Fruit fly (Drosophila melanogaster) whole organism, embryonic: Measurements from ENCODE around the gene mRpL28.

Experiments used
- CG10209 ChIP-seq: fragments of 200-800 bp; sonication (Bioruptor generic); optimal IDR thresholded peaks from 3 replicates; lab custom pipeline; 2017; ENCODE audit warnings: missing biosample characterization, mild to moderate bottlenecking, missing genetic modification characterization, missing genetic modification reagents
- CG10267 ChIP-seq: fragments of 200-800 bp; sonication (Bioruptor generic); optimal IDR thresholded peaks from 2 replicates; lab custom pipeline; 2018; ENCODE audit warnings: missing biosample characterization, mild to moderate bottlenecking, missing genetic modification characterization, moderate library complexity
- CG13287 ChIP-seq: fragments of 200-800 bp; sonication (Bioruptor generic); IDR thresholded peaks from 2 replicates; pipeline ENCODE4 v1.3.6; 2022; ENCODE audit warnings: missing biosample characterization, missing genetic modification characterization; ENCODE audit not compliant: partially characterized antibody
- CG14014 ChIP-seq: fragments of 200-800 bp; sonication (Bioruptor generic); IDR thresholded peaks from 2 replicates; pipeline ENCODE4 v1.3.6; 2022; ENCODE audit warnings: missing biosample characterization, missing genetic modification characterization
- CG17361 ChIP-seq: fragments of 200-800 bp; sonication (Bioruptor generic); IDR thresholded peaks from 3 replicates; pipeline ENCODE4 v1.3.6; 2022; ENCODE audit warnings: missing biosample characterization, missing genetic modification characterization
- CG17612 ChIP-seq: fragments of 200-800 bp; sonication (Bioruptor generic); IDR thresholded peaks from 2 replicates; pipeline ENCODE4 v1.3.6; 2022; ENCODE audit warnings: missing biosample characterization, missing genetic modification characterization
- CG2202 ChIP-seq: fragments of 200-800 bp; sonication (Bioruptor generic); optimal IDR thresholded peaks from 2 replicates; lab custom pipeline; 2018; ENCODE audit warnings: missing biosample characterization, mild to moderate bottlenecking, missing genetic modification characterization
- CG2678 ChIP-seq: fragments of 200-800 bp; sonication (Bioruptor generic); optimal IDR thresholded peaks from 3 replicates; lab custom pipeline; 2019; ENCODE audit warnings: missing biosample characterization, mild to moderate bottlenecking, missing genetic modification characterization, moderate library complexity
- CG30403 ChIP-seq: fragments of 200-800 bp; sonication (Bioruptor generic); optimal IDR thresholded peaks from 3 replicates; lab custom pipeline; 2016; ENCODE audit warnings: missing biosample characterization, missing genetic modification characterization
- CG32767 ChIP-seq: fragments of 200-800 bp; sonication (Bioruptor generic); IDR thresholded peaks from 2 replicates; pipeline ENCODE4 v1.3.6; 2022; ENCODE audit warnings: missing biosample characterization, missing genetic modification characterization
- CG33557 ChIP-seq: fragments of 200-800 bp; sonication (Bioruptor generic); optimal IDR thresholded peaks from 2 replicates; lab custom pipeline; 2019; ENCODE audit warnings: missing biosample characterization, mild to moderate bottlenecking, missing genetic modification characterization, moderate library complexity
- CG3847 ChIP-seq: fragments of 200-800 bp; sonication (Bioruptor generic); IDR thresholded peaks from 2 replicates; pipeline ENCODE4 v1.3.6; 2022; ENCODE audit warnings: missing biosample characterization, missing genetic modification characterization
- CG4424 ChIP-seq: fragments of 200-800 bp; sonication (Bioruptor generic); optimal IDR thresholded peaks from 3 replicates; lab custom pipeline; 2016; ENCODE audit warnings: missing biosample characterization, missing genetic modification characterization
- CG7745 ChIP-seq: fragments of 200-800 bp; sonication (Bioruptor generic); optimal IDR thresholded peaks from 2 replicates; lab custom pipeline; 2018; ENCODE audit warnings: missing biosample characterization, mild to moderate bottlenecking, missing genetic modification characterization, moderate library complexity
- CG7928 ChIP-seq: fragments of 200-800 bp; sonication (Bioruptor generic); optimal IDR thresholded peaks from 2 replicates; lab custom pipeline; 2017; ENCODE audit warnings: missing biosample characterization, mild to moderate bottlenecking, missing genetic modification characterization
- CG8089 ChIP-seq: fragments of 200-800 bp; sonication (Bioruptor generic); optimal IDR thresholded peaks from 3 replicates; lab custom pipeline; 2016; ENCODE audit warnings: missing biosample characterization, missing genetic modification characterization
- CG8290 ChIP-seq, 3 experiments: fragments of 200-800 bp; sonication (Bioruptor generic); optimal IDR thresholded peaks; 2 replicates each; lab custom pipeline; 2016 to 2019; ENCODE audit warnings: missing biosample characterization in 3 of 3, missing genetic modification characterization in 3 of 3, mild to moderate bottlenecking in 2 of 3, moderate library complexity in 1 of 3
- CG9797 ChIP-seq: fragments of 200-800 bp; sonication (Bioruptor generic); optimal IDR thresholded peaks from 3 replicates; lab custom pipeline; 2018; ENCODE audit warnings: missing biosample characterization, mild to moderate bottlenecking, missing genetic modification characterization
- CHES-1-like ChIP-seq: fragments of 200-800 bp; sonication (Bioruptor generic); optimal IDR thresholded peaks from 2 replicates; lab custom pipeline; 2016; ENCODE audit warnings: missing biosample characterization, missing genetic modification characterization
- CoRest ChIP-seq: fragments of 200-800 bp; sonication (Bioruptor generic); optimal IDR thresholded peaks from 3 replicates; lab custom pipeline; 2018; ENCODE audit warnings: missing biosample characterization, mild to moderate bottlenecking, missing genetic modification characterization, moderate library complexity
- D19A ChIP-seq: fragments of 200-800 bp; optimal IDR thresholded peaks from 3 replicates; lab custom pipeline; 2019; ENCODE audit warnings: missing biosample characterization, mild to moderate bottlenecking, missing genetic modification characterization, moderate library complexity
- HmgD ChIP-seq: fragments of 200-800 bp; sonication (Bioruptor generic); optimal IDR thresholded peaks from 3 replicates; lab custom pipeline; 2016; ENCODE audit warnings: missing biosample characterization, missing genetic modification characterization
- Hr3 ChIP-seq: fragments of 200-800 bp; sonication (Bioruptor generic); optimal IDR thresholded peaks from 3 replicates; lab custom pipeline; 2016; ENCODE audit warnings: missing biosample characterization, missing genetic modification characterization
- Jarid2 ChIP-seq: fragments of 200-800 bp; sonication (Bioruptor generic); optimal IDR thresholded peaks from 3 replicates; lab custom pipeline; 2017; ENCODE audit warnings: mild to moderate bottlenecking, missing biosample characterization, missing genetic modification reagents, missing genetic modification characterization
- MBD-R2 ChIP-seq: fragments of 200-800 bp; sonication (Bioruptor generic); IDR thresholded peaks from 2 replicates; pipeline ENCODE4 v1.3.6; 2022; ENCODE audit warnings: missing biosample characterization, missing genetic modification characterization
- Nf-YA ChIP-seq: fragments of 200-800 bp; sonication (Bioruptor generic); IDR thresholded peaks from 2 replicates; pipeline ENCODE4 v1.3.6; 2022; ENCODE audit warnings: missing biosample characterization, missing genetic modification characterization
- NfI ChIP-seq: fragments of 200-800 bp; sonication (Bioruptor generic); optimal IDR thresholded peaks from 3 replicates; lab custom pipeline; 2018; ENCODE audit warnings: missing biosample characterization, mild to moderate bottlenecking, missing genetic modification characterization, moderate library complexity
- Opbp ChIP-seq: fragments of 200-800 bp; sonication (Bioruptor generic); IDR thresholded peaks from 3 replicates; pipeline ENCODE4 v1.3.6; 2022; ENCODE audit warnings: missing biosample characterization, missing genetic modification characterization; ENCODE audit not compliant: partially characterized antibody
- Pdp1 ChIP-seq, 2 experiments: fragments of 200-800 bp; sonication (Bioruptor generic); optimal IDR thresholded peaks; 3 replicates each; lab custom pipeline; 2016; ENCODE audit warnings: missing biosample characterization in 2 of 2, missing genetic modification characterization in 2 of 2, mild to moderate bottlenecking in 1 of 2, moderate library complexity in 1 of 2
- Sin3A ChIP-seq: fragments of >200 bp; optimal IDR thresholded peaks from 2 replicates; lab custom pipeline; 2018
- Trl ChIP-seq, 3 experiments: fragments of >200 bp in 2 of 3; fragments of 200-800 bp in 1 of 3; sonication (Bioruptor generic) in 1 of 3; optimal IDR thresholded peaks; 2 replicates in 1 of 3; 3 replicates in 2 of 3; lab custom pipeline; 2016 to 2017; ENCODE audit warnings: missing biosample characterization in 1 of 3, missing genetic modification characterization in 1 of 3
- YL-1 ChIP-seq: fragments of 200-800 bp; sonication (Bioruptor generic); optimal IDR thresholded peaks from 3 replicates; lab custom pipeline; 2017; ENCODE audit warnings: missing biosample characterization, mild to moderate bottlenecking, missing genetic modification characterization
- al ChIP-seq: fragments of 200-800 bp; sonication (Bioruptor generic); IDR thresholded peaks from 2 replicates; pipeline ENCODE4 v1.3.6; 2022; ENCODE audit warnings: missing biosample characterization, missing genetic modification characterization
- ci ChIP-seq: fragments of 200-800 bp; sonication (Bioruptor generic); IDR thresholded peaks from 3 replicates; pipeline ENCODE4 v1.3.6; 2022; ENCODE audit warnings: missing biosample characterization, missing genetic modification characterization
- eve ChIP-seq, 2 experiments: fragments of >200 bp; optimal IDR thresholded peaks; 2 replicates each; lab custom pipeline; 2017; ENCODE audit warnings: missing biosample characterization in 2 of 2, missing genetic modification characterization in 2 of 2
- fd96Cb ChIP-seq: fragments of 200-800 bp; sonication (Bioruptor generic); optimal IDR thresholded peaks from 2 replicates; lab custom pipeline; 2018; ENCODE audit warnings: missing biosample characterization, mild to moderate bottlenecking, missing genetic modification characterization, moderate library complexity
- grau ChIP-seq: fragments of 200-800 bp; optimal IDR thresholded peaks from 3 replicates; lab custom pipeline; 2019; ENCODE audit warnings: missing biosample characterization, mild to moderate bottlenecking, missing genetic modification characterization, moderate library complexity
- otp ChIP-seq: fragments of 200-800 bp; sonication (Bioruptor generic); IDR thresholded peaks from 3 replicates; pipeline ENCODE4, ENCODE4 v1.3.6; 2022; ENCODE audit warnings: missing biosample characterization, missing genetic modification characterization
- pan ChIP-seq, 4 experiments: fragments of >200 bp in 3 of 4; fragments of 200-800 bp in 1 of 4; sonication (Bioruptor generic) in 1 of 4; optimal IDR thresholded peaks in 3 of 4; IDR thresholded peaks in 1 of 4; 2 replicates each; pipeline versions ENCODE4 v1.3.6 to Lab custom; 2017 to 2022; ENCODE audit warnings: missing biosample characterization in 2 of 4, missing genetic modification characterization in 2 of 4, mixed read lengths in 1 of 4
- peb ChIP-seq: fragments of 200-800 bp; sonication (Bioruptor generic); IDR thresholded peaks from 2 replicates; pipeline ENCODE4 v1.3.6; 2022; ENCODE audit warnings: missing biosample characterization, missing genetic modification characterization
- phol ChIP-seq: fragments of 200-800 bp; sonication (Bioruptor generic); optimal IDR thresholded peaks from 3 replicates; lab custom pipeline; 2018; ENCODE audit warnings: missing biosample characterization, mild to moderate bottlenecking, missing genetic modification characterization, moderate library complexity
- pita ChIP-seq: fragments of 200-800 bp; sonication (Bioruptor generic); optimal IDR thresholded peaks from 2 replicates; lab custom pipeline; 2017; ENCODE audit warnings: missing biosample characterization, mild to moderate bottlenecking, missing genetic modification characterization
- pum ChIP-seq: fragments of 200-800 bp; sonication (Bioruptor generic); optimal IDR thresholded peaks from 2 replicates; lab custom pipeline; 2016; ENCODE audit warnings: missing biosample characterization, missing genetic modification characterization
- pzg ChIP-seq: fragments of 200-800 bp; sonication (Bioruptor generic); optimal IDR thresholded peaks from 3 replicates; lab custom pipeline; 2018; ENCODE audit warnings: missing biosample characterization, mild to moderate bottlenecking, missing genetic modification characterization, moderate library complexity
- salm ChIP-seq: fragments of 200-800 bp; sonication (Bioruptor generic); optimal IDR thresholded peaks from 2 replicates; lab custom pipeline; 2018; ENCODE audit warnings: missing biosample characterization, mild to moderate bottlenecking, missing genetic modification characterization
- sd ChIP-seq: fragments of 200-800 bp; sonication (Bioruptor generic); optimal IDR thresholded peaks from 3 replicates; lab custom pipeline; 2018; ENCODE audit warnings: missing biosample characterization, mild to moderate bottlenecking, missing genetic modification characterization, moderate library complexity
- sob ChIP-seq: fragments of 200-800 bp; sonication (Bioruptor generic); IDR thresholded peaks from 2 replicates; pipeline ENCODE4 v1.3.6; 2022; ENCODE audit warnings: missing biosample characterization, missing genetic modification characterization
- twi ChIP-seq: fragments of 200-800 bp; optimal IDR thresholded peaks from 2 replicates; lab custom pipeline; 2019; ENCODE audit warnings: missing biosample characterization, mild to moderate bottlenecking, missing genetic modification characterization, moderate library complexity
- zen ChIP-seq: fragments of 200-800 bp; sonication (Bioruptor generic); optimal IDR thresholded peaks from 3 replicates; lab custom pipeline; 2018; ENCODE audit warnings: missing biosample characterization, mild to moderate bottlenecking, missing genetic modification characterization, moderate library complexity

Gene mRpL28

DNA sequence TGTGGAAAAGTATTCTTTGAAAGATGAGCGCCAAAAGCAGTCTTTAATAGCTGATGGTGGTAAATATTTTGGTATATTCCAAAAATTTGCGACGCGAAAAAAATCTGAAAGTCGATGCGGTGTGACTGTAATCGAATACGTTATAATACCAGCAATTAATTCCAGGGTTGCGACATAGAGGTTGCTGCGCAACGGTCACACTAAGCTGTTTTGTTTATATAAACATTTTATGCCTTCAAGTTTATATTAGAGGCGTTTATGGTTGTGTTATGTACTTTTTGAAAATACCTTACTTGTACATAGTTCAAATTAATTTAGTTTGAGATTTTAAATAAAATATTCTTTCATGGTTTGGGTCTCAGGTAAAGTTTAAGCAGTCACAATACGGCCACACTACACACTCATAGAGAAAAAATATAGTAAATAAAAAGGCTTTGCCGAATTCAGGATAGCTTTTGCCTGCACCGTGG lies 2.4 kb upstream of the mRpL28 start, which contains the start of gene CG14043 (continued):
- TF ChIP-seq zen (tag; lab: Kevin White, UChicago) (peak; percentile 68), phol (peak; percentile 72), HmgD (GFP tag; lab: Kevin White, UChicago) (peak; percentile 61), CG2202 (tag; lab: Kevin White, UChicago) (no peak), CG32767 (GFP tag; lab: Robert Waterston, UW) (no peak), peb (GFP tag; lab: Robert Waterston, UW) (no peak), CG8290 (GFP tag; optimal IDR thresholded peaks at IDR 0.05; lab: Kevin White, UChicago) (peak; percentile 1), CG8290 (tag; optimal IDR thresholded peaks at IDR 0.05; lab: Kevin White, UChicago) (no peak), CG13287 (peak; percentile 48), Trl (optimal IDR thresholded peaks at IDR 0.05; lab: Kevin White, UChicago) (no peak), Trl (GFP tag; optimal IDR thresholded peaks at IDR 0.05; lab: Kevin White, UChicago) (no peak), CG10209 (GFP tag; lab: Kevin White, UChicago) (no peak), D19A (tag; lab: Kevin White, UChicago) (no peak), pan (optimal IDR thresholded peaks at IDR 0.05; lab: Kevin White, UChicago) (no peak), pan (GFP tag; optimal IDR thresholded peaks at IDR 0.05 in 1 of 2, IDR thresholded peaks at IDR 0.05 in 1 of 2) (no peak), CG17612 (no peak), Hr3 (peak; percentile 3), Sin3A (lab: Kevin White, UChicago) (peak; percentile 85), pzg (peak; percentile 94), MBD-R2 (peak; percentile 69), NfI (GFP tag; lab: Kevin White, UChicago) (no peak), CG17361 (GFP tag; lab: Robert Waterston, UW) (peak; percentile 8; the same call in 1 of the 3 replicates), CHES-1-like (GFP tag; lab: Kevin White, UChicago) (peak; percentile 63), eve (GFP tag; optimal IDR thresholded peaks at IDR 0.05; lab: Kevin White, UChicago) (no peak), pum (peak; percentile 22), CG14014 (no peak), Nf-YA (GFP tag; lab: Robert Waterston, UW) (no peak), CG7745 (tag; lab: Kevin White, UChicago) (no peak), CG4424 (GFP tag; lab: Kevin White, UChicago) (peak; percentile 40), YL-1 (GFP tag; lab: Kevin White, UChicago) (peak; percentile 80), CG30403 (peak; percentile 48), CG33557 (GFP tag; lab: Kevin White, UChicago) (no peak), CG7928 (GFP tag; lab: Kevin White, UChicago) (peak; percentile 91), grau (tag; lab: Kevin White, UChicago) (peak; percentile 31), sob (GFP tag; lab: Robert Waterston, UW) (0 out of 2 replicates have a peak, but pooled peaks have one; percentile 9), CG8089 (GFP tag; lab: Kevin White, UChicago) (no peak), CG2678 (tag; lab: Kevin White, UChicago) (no peak), pita (GFP tag; lab: Kevin White, UChicago) (peak; percentile 62), ci (GFP tag; lab: Robert Waterston, UW) (no peak), CoRest (peak; percentile 60), fd96Cb (tag; lab: Kevin White, UChicago) (no peak), Pdp1 (GFP tag; optimal IDR thresholded peaks at IDR 0.05; lab: Kevin White, UChicago) (peak in 1 of 2 experiments; percentile 95), CG9797 (peak; percentile 99), sd (tag; lab: Kevin White, UChicago) (peak; percentile 71), CG3847 (GFP tag; lab: Robert Waterston, UW) (peak; percentile 37; the same call in 1 of the 2 replicates), salm (tag; lab: Kevin White, UChicago) (no peak), otp (GFP tag; lab: Robert Waterston, UW) (no peak), al (GFP tag; lab: Robert Waterston, UW) (0 out of 2 replicates have a peak, but pooled peaks have one; percentile 30), Jarid2 (GFP tag; lab: Kevin White, UChicago) (no peak), CG10267 (tag; lab: Kevin White, UChicago) (peak; percentile 68), Opbp (GFP tag; lab: Robert Waterston, UW) (no peak), twi (tag; lab: Kevin White, UChicago) (peak; percentile 21)
